Fruit fly (Drosophila melanogaster) whole organism, embryonic: ENCODE measurements around the gene CG42852.

Experiments
- CG17359 ChIP-seq: fragments of 200-800 bp; sonication (Bioruptor generic); optimal IDR thresholded peaks from 3 replicates; lab custom pipeline; 2018; ENCODE audit warnings: missing biosample characterization, mild to moderate bottlenecking, missing genetic modification characterization, moderate library complexity
- CG42726 ChIP-seq: fragments of 200-800 bp; sonication (Bioruptor generic); IDR thresholded peaks from 2 replicates; pipeline ENCODE4 v1.3.6; 2022; ENCODE audit warnings: missing biosample characterization, missing genetic modification characterization; ENCODE audit not compliant: partially characterized antibody
- CG6272 ChIP-seq: fragments of 200-800 bp; sonication (Bioruptor generic); IDR thresholded peaks from 2 replicates; pipeline ENCODE4 v1.3.6; 2022; ENCODE audit warnings: missing biosample characterization, missing genetic modification characterization
- CG7556 ChIP-seq: fragments of 200-800 bp; sonication (Bioruptor generic); optimal IDR thresholded peaks from 2 replicates; lab custom pipeline; 2017; ENCODE audit warnings: missing biosample characterization, mild to moderate bottlenecking, missing genetic modification characterization
- Sox100B ChIP-seq: fragments of 200-800 bp; sonication (Bioruptor generic); optimal IDR thresholded peaks from 3 replicates; lab custom pipeline; 2018; ENCODE audit warnings: missing biosample characterization, mild to moderate bottlenecking, missing genetic modification characterization
- Spps ChIP-seq: fragments of 200-800 bp; sonication (Bioruptor generic); optimal IDR thresholded peaks from 2 replicates; lab custom pipeline; 2018; ENCODE audit warnings: missing biosample characterization, mild to moderate bottlenecking, missing genetic modification characterization
- hkb ChIP-seq, 2 experiments: fragments of 200-800 bp in 1 of 2; fragments of >200 bp in 1 of 2; sonication (Bioruptor generic) in 1 of 2; IDR thresholded peaks in 1 of 2; optimal IDR thresholded peaks in 1 of 2; 2 replicates each; pipeline versions ENCODE4 v1.3.6 to Lab custom; 2017 to 2022; ENCODE audit warnings: missing biosample characterization in 1 of 2, missing genetic modification characterization in 1 of 2
- rib ChIP-seq: fragments of 200-800 bp; sonication (Bioruptor generic); IDR thresholded peaks from 2 replicates; pipeline ENCODE4 v1.3.6; 2022; ENCODE audit warnings: missing biosample characterization, missing genetic modification characterization

DNA sequence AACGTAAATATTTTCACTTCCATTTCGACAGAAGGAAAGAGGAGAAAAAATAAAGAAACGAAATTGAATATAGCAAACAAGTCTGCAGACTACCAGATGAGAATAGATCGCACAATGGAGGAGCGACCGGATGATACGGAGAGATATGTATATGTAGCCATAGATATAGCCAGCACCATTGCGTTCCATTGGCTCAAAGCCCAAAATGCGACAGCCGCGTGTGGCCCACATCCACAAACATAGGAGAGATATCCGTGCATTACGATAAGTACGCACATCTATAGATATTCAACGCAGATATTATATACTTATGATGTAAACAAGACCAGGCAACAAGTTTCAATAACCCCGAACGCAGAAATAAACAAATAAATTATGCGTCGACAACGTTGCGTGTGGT, 48.0 kb downstream of the CG42852 start:
- no peak for TF ChIP-seq rib
- no peak for TF ChIP-seq hkb (optimal IDR thresholded peaks at IDR 0.05; lab: Kevin White, UChicago)
- TF ChIP-seq hkb (GFP tag; IDR thresholded peaks at IDR 0.05; lab: Robert Waterston, UW), result no peak
- no peak for TF ChIP-seq Spps
- TF ChIP-seq Sox100B (GFP tag; lab: Kevin White, UChicago), result no peak
- no peak for TF ChIP-seq CG6272
- no peak for TF ChIP-seq CG17359 (tag; lab: Kevin White, UChicago)
- no peak for TF ChIP-seq CG7556 (GFP tag; lab: Kevin White, UChicago)
- no peak for TF ChIP-seq CG42726 (GFP tag; lab: Robert Waterston, UW)
